Worm (Caenorhabditis elegans) whole organism, mixed stage, embryonic: ENCODE results near the gene F16G10.11.

Experiments used
- ces-1 ChIP-seq: fragments of 150-350 bp; optimal IDR thresholded peaks from 2 replicates; lab custom pipeline; 2014; ENCODE audit warnings: missing biosample characterization, missing genetic modification reagents, missing genetic modification characterization
- nhr-237 ChIP-seq: fragments of 150-350 bp; optimal IDR thresholded peaks from 2 replicates; lab custom pipeline; 2014; ENCODE audit warnings: missing biosample characterization, missing genetic modification characterization
- nhr-28 ChIP-seq: fragments of 150-350 bp; optimal IDR thresholded peaks from 2 replicates; lab custom pipeline; 2014; ENCODE audit warnings: missing biosample characterization, missing genetic modification characterization
- nhr-76 ChIP-seq: sonication (generic microtip); optimal IDR thresholded peaks from 2 replicates; lab custom pipeline; 2017; ENCODE audit warnings: missing biosample characterization, missing genetic modification characterization
- sem-2 ChIP-seq: fragments of 200-800 bp; sonication (Bioruptor generic); optimal IDR thresholded peaks from 2 replicates; lab custom pipeline; 2018; ENCODE audit warnings: mild to moderate bottlenecking, missing genetic modification characterization, missing compliant biosample characterization
- sptf-1 ChIP-seq: sonication (generic microtip); optimal IDR thresholded peaks from 2 replicates; lab custom pipeline; 2017; ENCODE audit warnings: mild to moderate bottlenecking, missing genetic modification characterization, moderate library complexity, missing compliant biosample characterization
- unc-62 ChIP-seq: fragments of 150-350 bp; optimal IDR thresholded peaks from 2 replicates; lab custom pipeline; 2014; ENCODE audit warnings: missing biosample characterization, missing genetic modification reagents, missing genetic modification characterization

ce11 chrII:2399810-2400209 is 6.1 kb upstream of the F16G10.11 start:
- TF ChIP-seq ces-1 (GFP tag; lab: Kevin White, UChicago): no peak
- no peak for TF ChIP-seq sem-2 (GFP tag; lab: Kevin White, UChicago)
- TF ChIP-seq unc-62 (GFP tag; lab: Kevin White, UChicago): no peak
- no peak for TF ChIP-seq nhr-76 (tag; lab: Kevin White, UChicago)
- TF ChIP-seq nhr-28 (tag; lab: Kevin White, UChicago): no peak
- no peak for TF ChIP-seq nhr-237 (tag; lab: Kevin White, UChicago)
- TF ChIP-seq sptf-1: no peak
